Worm (Caenorhabditis elegans): ENCODE measurements around the gene C06B3.7.

ce11 chrV:13909400-13909799 is at the start of gene C06B3.7:
- no peak for TF ChIP-seq tra-4 (tag; optimal IDR thresholded peaks at IDR 0.05)
- no peak for TF ChIP-seq tbx-37 (GFP tag; conservative IDR thresholded peaks at IDR 0.05)
- no peak for TF ChIP-seq scrt-1 (GFP tag; IDR thresholded peaks at IDR 0.05)
- no peak for TF ChIP-seq ama-1 (optimal IDR thresholded peaks at IDR 0.05)
- no peak for TF ChIP-seq hmbx-1 (tag; optimal IDR thresholded peaks at IDR 0.05)
- TF ChIP-seq hnd-1 (tag; optimal IDR thresholded peaks at IDR 0.05), result no peak
- no peak for TF ChIP-seq pes-1 (GFP tag; IDR thresholded peaks at IDR 0.05)
- TF ChIP-seq flt-1 (GFP tag; IDR thresholded peaks at IDR 0.05), result no peak
- no peak for TF ChIP-seq aly-1 (tag; optimal IDR thresholded peaks at IDR 0.05)
- no peak for TF ChIP-seq F13C5.2 (tag; optimal IDR thresholded peaks at IDR 0.05)
- no peak for TF ChIP-seq ceh-36 (tag; optimal IDR thresholded peaks at IDR 0.05)
- no peak for TF ChIP-seq ets-7 (tag; optimal IDR thresholded peaks at IDR 0.05)
- TF ChIP-seq hmg-4 (GFP tag; optimal IDR thresholded peaks at IDR 0.05), result no peak

Data from whole organism, early embryonic.